Worm (Caenorhabditis elegans) whole organism, dauer: ENCODE results near the gene lig-4.

Experiments
- unc-62 ChIP-seq: sonication (generic microtip); optimal IDR thresholded peaks from 2 replicates; lab custom pipeline; 2017; ENCODE audit warnings: missing biosample characterization, missing genetic modification reagents, missing genetic modification characterization

The lig-4 gene

ce11 chrIII:7555360-7555759, 34.1 kb downstream of the lig-4 start, which contains the start of gene ceh-13:
TSS of gene ceh-13 (plus strand) at chrIII:7555660.
- no peak for TF ChIP-seq unc-62 (GFP tag; lab: Kevin White, UChicago)

ce11 chrIII:7557930-7558470, 36.7 kb downstream of the lig-4 start:
- TF ChIP-seq unc-62 (GFP tag; lab: Kevin White, UChicago): no peak

ce11 chrIII:7558658-7559057, 37.4 kb downstream of the lig-4 start:
- no peak for TF ChIP-seq unc-62 (GFP tag; lab: Kevin White, UChicago)

- TF ChIP-seq unc-62 (GFP tag; lab: Kevin White, UChicago): no peak
Measured at ce11 chrIII:7559869-7560268, 38.6 kb downstream of the lig-4 start.

- no peak for TF ChIP-seq unc-62 (GFP tag; lab: Kevin White, UChicago)
Measured at ce11 chrIII:7561872-7562271, 40.6 kb downstream of the lig-4 start, which contains the start of gene lgc-12. TSS of gene lgc-12 (plus strand) at chrIII:7562172.

- no peak for TF ChIP-seq unc-62 (GFP tag; lab: Kevin White, UChicago)
Measured at ce11 chrIII:7565247-7565646, 44.0 kb downstream of the lig-4 start, which contains the start of gene ttr-8. TSS of gene ttr-8 (minus strand) at chrIII:7565347.

ce11 chrIII:7566098-7566497, 44.8 kb downstream of the lig-4 start, which contains the start of gene ttr-32:
TSS of gene ttr-32 (plus strand) at chrIII:7566411.
- TF ChIP-seq unc-62 (GFP tag; lab: Kevin White, UChicago): no peak

ce11 chrIII:7570083-7570695, 48.9 kb downstream of the lig-4 start, which contains the start of gene R13A5.7:
TSS of gene R13A5.7 (minus strand) at chrIII:7570133.
- no peak for TF ChIP-seq unc-62 (GFP tag; lab: Kevin White, UChicago)

- no peak for TF ChIP-seq unc-62 (GFP tag; lab: Kevin White, UChicago)
Measured at ce11 chrIII:7571726-7572125, 50.5 kb downstream of the lig-4 start.

ce11 chrIII:7572781-7573400, 51.6 kb downstream of the lig-4 start, which contains the start of the genes rpl-9 and lpd-7:
TSS of gene rpl-9 (minus strand) at chrIII:7572831.
TSS of gene lpd-7 (plus strand) at chrIII:7573350.
- no peak for TF ChIP-seq unc-62 (GFP tag; lab: Kevin White, UChicago)
